Worm (Caenorhabditis elegans) whole organism, L2 larva: Measurements from ENCODE around the gene nlp-61.

Experiments
- ama-1 ChIP-seq: fragments of 150-350 bp; optimal IDR thresholded peaks from 2 replicates; lab custom pipeline; 2018; ENCODE audit warnings: inconsistent platforms
- nhr-11 ChIP-seq: fragments of 150-350 bp; optimal IDR thresholded peaks from 2 replicates; lab custom pipeline; 2014; ENCODE audit warnings: missing biosample characterization, missing genetic modification characterization

- TF ChIP-seq nhr-11 (tag; lab: Kevin White, UChicago), result no peak
- TF ChIP-seq ama-1 (lab: Kevin White, UChicago), result no peak
These were observed 32.4 kb downstream of the nlp-61 start for ce11 chrX:7659591-7660433.
